Fruit fly (Drosophila melanogaster): ENCODE data around the gene Egfrap.

The Egfrap gene

DNA sequence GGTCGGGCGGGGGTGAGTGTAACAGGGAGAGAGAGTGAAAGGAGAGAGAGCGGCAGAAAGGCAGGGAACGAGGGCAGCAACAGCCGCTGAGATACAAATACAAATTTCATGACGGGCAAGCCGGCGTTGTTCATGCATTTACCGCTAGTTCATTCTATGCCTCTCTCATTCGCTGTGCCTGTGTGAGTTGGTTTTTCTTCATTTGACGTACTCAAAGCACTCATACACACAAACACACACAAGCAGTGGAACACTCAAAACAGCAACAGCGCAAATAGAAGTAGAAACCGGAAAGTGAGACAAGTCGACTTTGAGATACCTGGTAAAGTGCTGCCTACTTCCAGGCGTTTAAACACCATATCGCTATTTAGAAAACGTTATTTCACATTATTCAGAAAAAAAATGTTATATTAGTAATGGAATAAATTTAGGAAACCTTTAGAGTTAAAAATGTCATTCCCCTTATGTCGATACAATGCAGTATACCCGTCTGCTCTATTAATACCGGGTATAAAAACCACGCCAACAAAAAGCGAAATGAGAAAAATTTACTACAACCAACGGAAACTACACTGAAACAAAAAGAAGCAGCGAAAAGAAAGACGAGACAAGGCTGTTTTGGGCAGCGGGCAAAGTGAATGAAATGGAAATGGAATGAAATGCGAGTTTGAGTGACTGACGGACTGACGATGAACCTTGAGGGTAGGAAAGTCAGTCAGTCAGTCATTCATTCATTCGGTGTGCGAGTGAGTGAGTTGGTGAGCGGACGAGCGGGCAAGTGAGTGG, 25.9 kb upstream of the Egfrap start:
- TF ChIP-seq noc (tag; optimal IDR thresholded peaks at IDR 0.05): no peak

DNA sequence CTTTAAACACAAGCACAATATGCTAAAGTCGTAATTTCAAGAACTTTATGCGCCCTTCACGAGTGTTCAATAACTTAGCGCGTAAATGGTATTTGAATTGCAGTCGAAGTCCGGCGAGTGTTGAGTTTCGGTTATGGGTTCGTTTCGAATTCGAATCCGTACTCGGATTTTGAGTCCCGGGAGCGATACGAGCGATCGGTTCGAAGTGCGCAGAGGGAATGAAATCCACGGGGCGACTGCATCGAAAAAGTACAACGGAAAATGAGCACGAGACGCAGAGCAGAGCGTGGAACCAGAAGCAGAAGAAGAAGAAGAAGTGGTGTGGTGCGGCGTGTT, 25.3 kb upstream of the Egfrap start, which contains the start of gene CG10479:
Gene CG10479 (minus strand): TSS at position 223 of the 336 bp plus-strand sequence.
- TF ChIP-seq noc (tag; optimal IDR thresholded peaks at IDR 0.05): no peak

DNA sequence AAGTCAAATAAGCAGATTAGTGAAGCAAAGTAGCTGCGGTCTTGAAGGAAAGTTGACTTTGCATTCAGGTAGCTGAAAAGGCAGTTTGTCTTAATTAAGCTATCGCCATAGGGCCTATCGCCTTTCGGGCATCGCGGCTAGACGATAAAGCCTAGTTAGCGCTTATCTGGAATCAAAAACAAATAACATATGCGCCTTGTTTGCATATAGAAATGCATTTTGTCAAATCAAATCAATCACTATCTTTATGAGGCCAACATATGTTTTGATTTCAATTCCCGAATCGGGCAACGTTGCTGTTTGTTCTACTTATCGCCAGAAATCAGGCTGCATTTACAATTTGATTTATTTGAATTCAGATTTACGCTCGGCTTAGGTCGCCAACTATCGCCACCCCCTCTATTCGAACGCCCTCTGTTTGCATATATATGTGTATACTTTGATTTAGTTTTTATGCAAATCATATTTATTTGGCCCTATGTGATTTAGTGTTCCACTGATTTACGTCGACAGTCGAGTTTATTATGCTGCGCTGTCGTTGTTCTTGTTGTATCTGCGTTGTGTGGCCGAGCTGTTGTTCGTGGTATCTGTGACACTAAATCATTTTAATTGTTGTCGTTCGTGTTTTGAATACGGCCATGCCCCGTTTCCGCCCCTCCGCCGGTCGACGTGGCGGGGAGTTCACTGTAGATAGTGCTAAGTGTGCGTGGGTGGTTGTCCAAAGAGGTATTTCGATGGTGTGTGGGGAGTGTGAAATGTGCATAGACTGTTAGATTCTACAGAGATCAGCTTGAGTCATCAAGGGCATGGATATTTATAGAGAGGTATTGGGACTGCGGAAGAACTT, 24.3 kb upstream of the Egfrap start:
- no peak for TF ChIP-seq noc (tag; optimal IDR thresholded peaks at IDR 0.05)

DNA sequence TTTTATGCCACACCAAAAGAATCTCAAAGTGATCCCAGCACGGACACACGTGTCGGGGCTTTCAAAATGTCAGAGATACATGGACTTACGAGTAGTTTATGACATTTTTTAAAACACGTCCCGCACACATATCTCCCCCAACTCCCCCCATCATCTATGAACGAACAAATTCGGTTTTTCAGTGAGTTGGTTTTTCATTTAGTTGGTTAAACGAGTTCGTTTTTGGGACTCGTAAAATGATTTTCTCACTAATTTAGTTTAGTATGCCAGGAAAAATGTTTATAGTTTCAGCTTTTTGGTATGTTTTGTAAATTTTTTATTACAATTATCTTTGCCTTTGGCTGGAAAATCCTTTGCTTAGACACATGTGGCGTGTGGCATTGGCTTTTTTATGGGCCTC, 21.0 kb upstream of the Egfrap start:
- TF ChIP-seq noc (tag; optimal IDR thresholded peaks at IDR 0.05): no peak

DNA sequence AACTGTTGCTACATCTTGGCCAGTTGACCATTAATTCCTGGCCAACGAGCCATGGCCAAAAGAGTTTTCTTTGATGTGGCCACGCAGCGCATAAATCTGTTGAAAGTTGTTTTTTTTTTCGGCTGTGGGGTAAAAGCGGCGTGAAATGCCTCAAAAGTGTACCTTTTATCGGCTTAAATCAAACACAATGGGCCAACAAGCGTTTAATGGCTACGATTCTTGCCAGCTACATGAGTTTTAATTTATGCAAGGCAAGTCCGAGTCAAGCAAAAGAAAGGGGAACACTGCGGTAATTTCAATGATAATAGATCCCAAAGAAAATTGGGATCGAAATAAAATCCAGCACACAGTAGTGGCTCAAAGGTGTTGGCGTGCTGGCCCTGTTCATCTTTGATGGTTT, 19.7 kb upstream of the Egfrap start:
- no peak for TF ChIP-seq noc (tag; optimal IDR thresholded peaks at IDR 0.05)

DNA sequence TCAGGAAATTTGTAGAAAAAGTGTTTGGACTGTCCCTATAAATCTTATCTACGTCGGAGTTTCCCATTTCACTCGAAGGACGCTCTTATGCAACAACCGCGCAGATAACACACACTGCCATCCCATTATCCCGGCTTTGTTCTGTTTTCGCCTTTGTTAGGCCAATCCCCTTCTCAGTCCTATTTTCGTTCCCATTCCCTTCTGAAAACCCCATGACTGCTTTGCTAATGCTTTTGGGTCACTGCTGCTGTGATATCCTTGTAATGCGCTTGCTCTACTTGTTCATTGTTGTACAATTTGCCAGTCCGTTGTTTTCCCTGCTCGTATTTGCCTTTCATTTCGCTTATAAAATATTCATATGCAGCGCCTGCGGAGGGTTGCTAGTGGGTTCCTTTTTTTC, 18.7 kb upstream of the Egfrap start:
- no peak for TF ChIP-seq noc (tag; optimal IDR thresholded peaks at IDR 0.05)

DNA sequence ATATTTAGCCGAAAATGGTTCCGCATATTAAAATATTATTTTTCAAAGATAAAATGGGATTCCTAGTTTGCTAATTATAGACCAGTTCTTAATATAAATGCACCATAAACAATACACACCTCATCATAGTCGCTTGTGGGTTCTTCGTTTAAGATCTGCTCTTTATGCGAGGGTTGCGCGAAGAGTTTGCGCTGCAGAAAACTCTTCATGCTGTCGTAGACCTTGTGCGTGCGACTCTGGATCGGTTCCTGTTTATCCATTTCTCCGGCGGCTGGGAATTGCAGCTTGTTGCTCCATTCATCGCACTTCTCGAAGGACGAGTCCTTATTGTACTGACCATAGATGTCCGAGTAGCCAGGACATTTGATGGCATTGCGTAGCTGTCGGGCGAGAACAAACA, 18.2 kb upstream of the Egfrap start:
- no peak for TF ChIP-seq noc (tag; optimal IDR thresholded peaks at IDR 0.05)

DNA sequence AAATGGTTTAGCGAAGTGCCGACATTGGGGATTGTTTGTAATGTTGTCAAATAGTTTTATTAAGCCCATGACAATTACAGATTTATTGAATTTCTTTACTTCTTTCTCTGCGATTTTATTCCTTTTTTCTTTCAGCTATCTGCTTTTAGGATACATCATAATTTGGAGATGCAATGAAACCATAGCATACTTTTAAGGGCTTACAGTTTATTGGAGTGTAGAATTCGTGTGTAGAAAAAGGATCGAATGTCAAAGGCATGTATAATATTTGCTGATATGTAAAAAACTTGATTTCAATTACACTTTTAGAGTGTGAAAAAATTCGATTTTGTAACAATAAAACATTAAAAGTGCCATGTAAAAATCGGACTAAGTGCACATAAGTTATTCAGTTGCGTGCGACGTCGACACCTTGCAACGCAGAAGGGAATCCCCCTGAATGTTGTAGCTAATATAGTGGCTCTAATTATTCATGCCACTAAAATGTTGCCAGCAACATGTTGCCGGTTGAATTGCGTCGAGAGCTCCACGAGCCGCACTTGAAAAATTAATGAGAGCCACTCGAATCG, 16.5 kb upstream of the Egfrap start:
- no peak for TF ChIP-seq noc (tag; optimal IDR thresholded peaks at IDR 0.05)

DNA sequence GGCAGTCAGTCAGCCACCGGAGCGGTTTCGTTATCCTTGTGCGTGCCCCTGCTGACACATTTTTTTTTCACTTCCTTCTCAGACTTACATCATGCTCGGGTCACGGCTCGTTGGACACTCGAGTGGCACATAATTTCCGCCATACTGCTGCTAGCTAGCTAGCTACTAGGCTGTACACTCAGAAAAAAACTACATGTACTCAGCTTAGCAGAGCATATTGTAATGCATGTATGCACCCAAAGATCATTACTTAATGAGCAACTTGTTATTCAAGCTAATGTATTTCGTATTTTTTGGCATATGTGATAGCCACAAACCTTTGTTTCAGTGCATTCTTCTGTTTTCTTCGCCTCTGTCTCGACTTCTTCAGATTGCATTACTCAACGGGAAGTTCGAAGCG, 13.9 kb upstream of the Egfrap start:
- TF ChIP-seq noc (tag; optimal IDR thresholded peaks at IDR 0.05): no peak

DNA sequence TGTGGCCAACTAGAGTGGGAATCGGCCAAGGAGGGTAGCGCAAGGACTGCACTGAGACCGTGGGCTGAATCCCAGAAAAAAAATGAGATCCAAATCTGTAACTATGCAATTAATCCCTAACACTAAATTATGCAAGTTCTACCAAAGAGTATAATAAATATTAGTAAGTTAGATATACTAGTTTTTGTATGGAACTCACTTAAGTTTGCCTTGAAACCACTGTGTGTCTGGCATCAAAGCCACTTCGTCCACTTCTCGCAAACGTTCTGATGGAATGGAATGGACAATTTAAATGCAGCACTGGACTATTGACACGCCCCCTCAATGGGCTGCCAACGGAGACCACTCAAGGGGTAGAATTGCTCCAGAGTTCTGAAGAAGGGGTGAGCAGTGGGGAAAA, 7.7 kb upstream of the Egfrap start:
- TF ChIP-seq noc (tag; optimal IDR thresholded peaks at IDR 0.05): no peak

DNA sequence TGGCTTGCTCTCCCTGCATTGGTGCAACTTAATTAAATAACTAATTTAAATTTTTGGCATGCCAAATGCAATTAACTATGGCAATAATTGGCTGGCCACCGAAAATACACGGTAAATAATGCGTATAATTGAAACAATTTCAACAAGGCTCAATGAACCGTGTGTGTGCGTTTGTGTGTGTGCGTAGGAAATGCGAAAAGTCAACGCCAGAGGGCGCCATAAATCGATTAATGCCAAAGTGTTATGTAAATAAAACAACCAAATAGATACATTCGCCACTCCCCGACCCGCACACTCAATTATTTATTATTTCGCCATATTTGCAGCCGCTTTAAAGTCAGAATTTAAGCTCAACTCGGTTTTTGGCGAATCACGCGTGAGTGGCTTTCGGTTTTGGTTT, 6.7 kb upstream of the Egfrap start:
- TF ChIP-seq noc (tag; optimal IDR thresholded peaks at IDR 0.05): no peak

DNA sequence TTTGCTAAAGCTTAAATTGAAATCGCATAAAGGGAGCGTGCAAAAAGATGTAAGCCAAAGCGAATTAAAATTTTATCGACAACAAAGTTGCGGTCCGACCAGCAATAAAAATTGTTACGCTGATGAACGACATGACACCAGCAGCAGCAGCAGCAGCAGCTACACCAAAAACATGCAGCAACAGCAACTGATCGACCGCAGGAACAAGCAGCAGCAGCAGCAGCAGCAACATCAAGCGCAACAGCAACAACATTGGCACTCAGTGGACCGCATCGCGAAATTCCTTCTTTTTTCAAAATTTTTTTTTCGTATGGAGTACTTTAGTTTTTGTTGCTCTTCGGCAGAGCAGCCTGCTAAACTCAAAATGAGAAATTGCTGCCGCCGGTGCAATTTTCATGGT, 4.5 kb upstream of the Egfrap start:
- no peak for TF ChIP-seq noc (tag; optimal IDR thresholded peaks at IDR 0.05)

DNA sequence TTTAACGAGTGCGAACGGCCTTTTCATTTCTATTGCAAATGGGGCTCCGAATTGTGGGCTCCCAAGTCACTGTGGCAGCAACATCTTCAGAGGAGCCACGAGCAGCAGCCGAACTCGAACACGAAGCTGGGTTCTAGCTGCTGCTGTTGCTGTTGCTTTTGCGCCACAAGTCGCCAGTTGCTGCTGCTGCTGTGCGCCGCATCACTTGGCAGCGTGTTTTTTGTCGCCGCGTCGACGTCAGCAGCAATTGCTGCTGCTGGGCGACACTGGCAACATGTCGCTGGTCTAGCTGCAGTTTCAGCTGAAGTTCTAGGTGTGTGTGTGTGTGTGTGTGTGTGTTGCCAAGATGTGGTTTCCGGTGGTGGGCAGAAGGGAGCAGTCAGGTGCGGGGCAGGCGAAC, 2.1 kb upstream of the Egfrap start:
- no peak for TF ChIP-seq noc (tag; optimal IDR thresholded peaks at IDR 0.05)

DNA sequence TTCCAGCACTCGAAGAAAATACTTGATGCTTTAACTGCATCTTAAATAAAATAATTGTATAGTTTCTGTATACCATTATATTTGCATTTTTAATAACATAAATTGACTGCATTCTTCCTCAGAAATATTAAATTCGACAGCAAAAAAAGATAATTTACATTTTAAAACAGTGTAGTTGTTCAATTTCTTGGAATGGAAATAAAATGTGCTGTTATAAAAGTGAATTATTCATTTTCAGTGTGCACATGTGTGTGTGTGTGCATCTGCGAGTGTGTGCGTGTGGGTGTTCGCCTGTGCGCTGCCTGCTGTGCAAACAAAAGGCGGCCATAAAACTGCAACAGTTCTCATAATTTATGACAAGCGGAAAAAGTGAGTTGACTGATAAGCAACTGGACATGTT, 1.7 kb upstream of the Egfrap start:
- TF ChIP-seq noc (tag; optimal IDR thresholded peaks at IDR 0.05): no peak

DNA sequence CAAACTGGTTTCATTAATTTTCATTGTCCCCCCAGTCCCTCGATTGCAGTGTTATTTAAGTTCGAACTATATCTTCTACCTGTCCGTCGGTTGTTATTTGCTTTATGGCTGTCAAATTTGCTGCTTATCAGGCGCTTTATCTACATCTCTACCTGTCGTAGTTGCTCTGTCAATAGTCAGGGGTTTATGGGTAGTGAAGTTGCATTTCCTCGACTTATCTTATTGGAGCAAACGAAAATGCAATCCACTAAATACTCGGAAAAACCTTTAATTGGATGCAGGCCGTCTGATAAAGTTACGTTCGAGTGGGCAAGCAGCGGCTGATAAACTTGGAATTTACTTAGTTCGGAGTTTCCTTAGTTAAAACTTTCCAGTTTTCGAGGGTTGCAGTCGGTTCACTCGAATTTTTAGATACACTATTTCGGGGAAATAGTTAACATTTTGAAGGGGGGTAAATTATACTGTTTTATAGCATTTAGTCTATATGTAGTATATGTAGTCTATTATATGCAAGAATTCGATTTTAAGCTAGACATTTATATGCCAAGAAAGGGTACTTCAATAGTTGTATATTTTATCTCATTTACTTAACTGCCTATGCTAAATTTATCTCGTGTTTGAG, 3.2 kb downstream of the Egfrap start:
- no peak for TF ChIP-seq noc (tag; optimal IDR thresholded peaks at IDR 0.05)

DNA sequence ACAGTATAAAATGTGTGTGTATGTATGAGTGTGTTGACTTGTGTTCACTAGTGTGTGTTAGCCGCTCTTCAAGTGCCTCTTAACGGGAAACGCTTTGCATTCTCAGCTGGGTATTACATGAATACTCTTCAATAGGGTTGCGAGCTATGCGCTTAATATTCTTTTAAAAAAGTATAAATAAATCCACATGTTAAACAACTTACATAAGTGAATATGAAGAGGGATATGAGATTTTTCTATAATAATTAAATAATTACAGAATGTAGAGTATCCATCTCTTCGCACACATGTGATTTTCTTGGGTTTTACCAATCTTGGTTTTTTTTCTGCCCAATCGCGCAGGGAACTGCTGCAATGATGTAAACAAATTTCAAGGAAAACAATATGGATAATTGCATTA, 4.9 kb downstream of the Egfrap start:
- TF ChIP-seq noc (tag; optimal IDR thresholded peaks at IDR 0.05): no peak

Measured in whole organism, larva.